In genomic region chrX:6744088-6744487, dm6 we compare ENCODE assay signal across 1 fruit fly cellular context.
A peak's percentile ranks its signal among the peaks of the same experiment; 100 is the strongest.
TF ChIP-seq lines count a peak whose summit lies in the region.

TSS of gene RpL17 (minus strand) at chrX:6744238.

TF ChIP-seq in whole organism, embryonic, 481 proteins besides CTCF, POLR2A, EP300 and RAD21 (continued from another document and continues in another):
- peak; percentile 83 for TF ChIP-seq CG12071 (GFP tag; optimal IDR thresholded peaks at IDR 0.05; lab: Kevin White, UChicago)
- no peak for TF ChIP-seq h (optimal IDR thresholded peaks at IDR 0.05; lab: Kevin White, UChicago)
- peak; percentile 62; the same call in 1 of the 2 replicates for TF ChIP-seq CG1024 (GFP tag; IDR thresholded peaks at IDR 0.05; lab: Robert Waterston, UW)
- peak; percentile 44 for TF ChIP-seq Ssrp (tag; optimal IDR thresholded peaks at IDR 0.05; lab: Kevin White, UChicago)
- peak; percentile 74 for TF ChIP-seq nom (GFP tag; optimal IDR thresholded peaks at IDR 0.05; lab: Kevin White, UChicago)
- peak; percentile 81 for TF ChIP-seq mam (GFP tag; optimal IDR thresholded peaks at IDR 0.05; lab: Kevin White, UChicago)
- peak; percentile 65 for TF ChIP-seq E2f2 (GFP tag; IDR thresholded peaks at IDR 0.05; lab: Robert Waterston, UW)
- TF ChIP-seq caup (GFP tag; optimal IDR thresholded peaks at IDR 0.05; lab: Kevin White, UChicago; ENCODE audit: severe bottlenecking), result peak; percentile 95
- TF ChIP-seq Lpt (GFP tag; optimal IDR thresholded peaks at IDR 0.05; lab: Kevin White, UChicago), result no peak
- peak; percentile 74 for TF ChIP-seq CG15011 (GFP tag; optimal IDR thresholded peaks at IDR 0.05; lab: Kevin White, UChicago)
- TF ChIP-seq al (GFP tag; IDR thresholded peaks at IDR 0.05; lab: Robert Waterston, UW), result peak; percentile 42; the same call in 1 of the 2 replicates
- TF ChIP-seq BEAF-32 (GFP tag; optimal IDR thresholded peaks at IDR 0.05; lab: Kevin White, UChicago), result peak; percentile 55
- TF ChIP-seq CG2202 (tag; optimal IDR thresholded peaks at IDR 0.05; lab: Kevin White, UChicago), result peak; percentile 77
- TF ChIP-seq sens (GFP tag; lab: Kevin White, UChicago), result peak; percentile 96
- TF ChIP-seq sob (GFP tag; IDR thresholded peaks at IDR 0.05; lab: Robert Waterston, UW), result peak; percentile 93
- peak; percentile 68; the same call in 1 of the 2 replicates for TF ChIP-seq sens-2 (GFP tag; IDR thresholded peaks at IDR 0.05; lab: Robert Waterston, UW)
- TF ChIP-seq fru (optimal IDR thresholded peaks at IDR 0.05; lab: Kevin White, UChicago), result no peak
- TF ChIP-seq CG14050 (GFP tag; IDR thresholded peaks at IDR 0.05; lab: Robert Waterston, UW), result peak; percentile 69; the same call in 2 of the 3 replicates
- TF ChIP-seq CG3281 (GFP tag; optimal IDR thresholded peaks at IDR 0.05; lab: Kevin White, UChicago), result peak; percentile 82
- TF ChIP-seq crol (GFP tag; IDR thresholded peaks at IDR 0.05; lab: Robert Waterston, UW), result no peak
- TF ChIP-seq stwl (tag; optimal IDR thresholded peaks at IDR 0.05; lab: Kevin White, UChicago), result peak; percentile 28
- TF ChIP-seq CG12299 (tag; optimal IDR thresholded peaks at IDR 0.05; lab: Kevin White, UChicago), result peak; percentile 80
- TF ChIP-seq Chrac-16 (GFP tag; optimal IDR thresholded peaks at IDR 0.05; lab: Kevin White, UChicago), result peak; percentile 57
- peak; percentile 70; the same call in 2 of the 3 replicates for TF ChIP-seq z (GFP tag; IDR thresholded peaks at IDR 0.05; lab: Robert Waterston, UW)
- peak; percentile 68 for TF ChIP-seq gem (tag; optimal IDR thresholded peaks at IDR 0.05; lab: Kevin White, UChicago)
- TF ChIP-seq CG1233 (GFP tag; optimal IDR thresholded peaks at IDR 0.05; lab: Kevin White, UChicago), result peak; percentile 77
- peak; percentile 78 for TF ChIP-seq CG8944 (GFP tag; optimal IDR thresholded peaks at IDR 0.05; lab: Kevin White, UChicago)
- peak; percentile 93 for TF ChIP-seq chm (GFP tag; IDR thresholded peaks at IDR 0.05; lab: Robert Waterston, UW)
- TF ChIP-seq CG2199 (GFP tag; IDR thresholded peaks at IDR 0.05; lab: Robert Waterston, UW), result peak; percentile 58; the same call in 1 of the 3 replicates
- peak; percentile 65 for TF ChIP-seq CG7556 (GFP tag; optimal IDR thresholded peaks at IDR 0.05; lab: Kevin White, UChicago)
- peak; percentile 83 for TF ChIP-seq Aef1 (GFP tag; IDR thresholded peaks at IDR 0.05; lab: Robert Waterston, UW)
- TF ChIP-seq so (GFP tag; IDR thresholded peaks at IDR 0.05; lab: Robert Waterston, UW), result peak; percentile 86
- TF ChIP-seq tna (GFP tag; IDR thresholded peaks at IDR 0.05; lab: Robert Waterston, UW; ENCODE audit: partially characterized antibody), result no peak
- TF ChIP-seq insv (GFP tag; optimal IDR thresholded peaks at IDR 0.05; lab: Kevin White, UChicago), result peak in 1 of 2 experiments; percentile 75
- TF ChIP-seq D (optimal IDR thresholded peaks at IDR 0.05; lab: Kevin White, UChicago), result peak; percentile 17
- peak; percentile 54 for TF ChIP-seq D (GFP tag; optimal IDR thresholded peaks at IDR 0.05; lab: Kevin White, UChicago)
- TF ChIP-seq Ptx1 (GFP tag; IDR thresholded peaks at IDR 0.05; lab: Robert Waterston, UW), result peak; percentile 77
- peak; percentile 93 for TF ChIP-seq dm (GFP tag; optimal IDR thresholded peaks at IDR 0.05; lab: Kevin White, UChicago)
- TF ChIP-seq Dfd (GFP tag; optimal IDR thresholded peaks at IDR 0.05; lab: Kevin White, UChicago), result no peak
- peak; percentile 84 for TF ChIP-seq CG10431 (GFP tag; optimal IDR thresholded peaks at IDR 0.05; lab: Kevin White, UChicago)
- TF ChIP-seq CG11247 (GFP tag; IDR thresholded peaks at IDR 0.05; lab: Robert Waterston, UW), result peak; percentile 86
- TF ChIP-seq fd64A (GFP tag; optimal IDR thresholded peaks at IDR 0.05; lab: Kevin White, UChicago), result peak; percentile 81
- peak; percentile 86 for TF ChIP-seq HmgZ (tag; optimal IDR thresholded peaks at IDR 0.05; lab: Kevin White, UChicago)
- peak; percentile 81 for TF ChIP-seq CG9817 (tag; optimal IDR thresholded peaks at IDR 0.05; lab: Kevin White, UChicago)
- peak; percentile 51 for TF ChIP-seq CG8924 (tag; optimal IDR thresholded peaks at IDR 0.05; lab: Kevin White, UChicago)
- peak; percentile 51 for TF ChIP-seq psq (GFP tag; optimal IDR thresholded peaks at IDR 0.05; lab: Kevin White, UChicago)
- TF ChIP-seq CG14014 (GFP tag; IDR thresholded peaks at IDR 0.05; lab: Robert Waterston, UW), result peak; percentile 81
- TF ChIP-seq gsb-n (tag; optimal IDR thresholded peaks at IDR 0.05; lab: Kevin White, UChicago), result peak; percentile 76
- peak; percentile 85 for TF ChIP-seq Camta (GFP tag; optimal IDR thresholded peaks at IDR 0.05; lab: Kevin White, UChicago)
- TF ChIP-seq CG11093 (GFP tag; IDR thresholded peaks at IDR 0.05; lab: Robert Waterston, UW), result 0 out of 3 replicates have a peak, but pooled peaks have one; percentile 17
- TF ChIP-seq CG31224 (GFP tag; IDR thresholded peaks at IDR 0.05; lab: Robert Waterston, UW), result peak; percentile 77
- no peak for TF ChIP-seq nerfin-2 (GFP tag; IDR thresholded peaks at IDR 0.05; lab: Robert Waterston, UW; ENCODE audit: partially characterized antibody)
- peak; percentile 78 for TF ChIP-seq CG34422 (GFP tag; IDR thresholded peaks at IDR 0.05; lab: Robert Waterston, UW)
- peak; percentile 83 for TF ChIP-seq CG9797 (GFP tag; optimal IDR thresholded peaks at IDR 0.05; lab: Kevin White, UChicago)
- peak; percentile 65 for TF ChIP-seq CG43689 (GFP tag; IDR thresholded peaks at IDR 0.05; lab: Robert Waterston, UW)
- TF ChIP-seq cas (GFP tag; IDR thresholded peaks at IDR 0.05; lab: Robert Waterston, UW), result peak; percentile 56; the same call in 1 of the 2 replicates
- TF ChIP-seq NfI (GFP tag; optimal IDR thresholded peaks at IDR 0.05; lab: Kevin White, UChicago), result peak; percentile 93
- TF ChIP-seq CG7745 (tag; optimal IDR thresholded peaks at IDR 0.05; lab: Kevin White, UChicago), result peak; percentile 33
- peak; percentile 49 for TF ChIP-seq jing (GFP tag; optimal IDR thresholded peaks at IDR 0.05; lab: Kevin White, UChicago)
- peak; percentile 99 for TF ChIP-seq Med (GFP tag; lab: Kevin White, UChicago)
- TF ChIP-seq CG12391 (tag; optimal IDR thresholded peaks at IDR 0.05; lab: Kevin White, UChicago), result peak; percentile 82
- TF ChIP-seq trem (tag; optimal IDR thresholded peaks at IDR 0.05; lab: Kevin White, UChicago), result peak; percentile 13
- no peak for TF ChIP-seq yki (optimal IDR thresholded peaks at IDR 0.05; lab: Kevin White, UChicago)
- TF ChIP-seq gce (GFP tag; IDR thresholded peaks at IDR 0.05; lab: Robert Waterston, UW), result peak; percentile 92
- TF ChIP-seq CG3163 (GFP tag; optimal IDR thresholded peaks at IDR 0.05; lab: Kevin White, UChicago), result peak; percentile 67
- TF ChIP-seq CG18011 (GFP tag; optimal IDR thresholded peaks at IDR 0.05; lab: Kevin White, UChicago), result peak; percentile 80
- peak; percentile 94 for TF ChIP-seq CG17568 (GFP tag; optimal IDR thresholded peaks at IDR 0.05; lab: Kevin White, UChicago)
- peak; percentile 77 for TF ChIP-seq sug (tag; optimal IDR thresholded peaks at IDR 0.05; lab: Kevin White, UChicago)
- no peak for TF ChIP-seq corto (GFP tag; optimal IDR thresholded peaks at IDR 0.05; lab: Kevin White, UChicago)
- TF ChIP-seq TFAM (GFP tag; optimal IDR thresholded peaks at IDR 0.05; lab: Kevin White, UChicago), result peak; percentile 42
- TF ChIP-seq ham (GFP tag; IDR thresholded peaks at IDR 0.05; lab: Robert Waterston, UW), result no peak
- peak; percentile 73 for TF ChIP-seq emc (GFP tag; optimal IDR thresholded peaks at IDR 0.05; lab: Kevin White, UChicago)
- TF ChIP-seq trh (GFP tag; optimal IDR thresholded peaks at IDR 0.05; lab: Kevin White, UChicago), result peak; percentile 68
- peak; percentile 90 for TF ChIP-seq CG15514 (GFP tag; optimal IDR thresholded peaks at IDR 0.05; lab: Kevin White, UChicago)
- TF ChIP-seq maf-S (GFP tag; optimal IDR thresholded peaks at IDR 0.05; lab: Kevin White, UChicago), result peak; percentile 77
- TF ChIP-seq hb (GFP tag; IDR thresholded peaks at IDR 0.05; lab: Robert Waterston, UW; ENCODE audit: partially characterized antibody), result no peak
- peak; percentile 67 for TF ChIP-seq CG10959 (GFP tag; IDR thresholded peaks at IDR 0.05; lab: Robert Waterston, UW)
- TF ChIP-seq vnd (GFP tag; IDR thresholded peaks at IDR 0.05; lab: Robert Waterston, UW; ENCODE audit: partially characterized antibody), result no peak
- TF ChIP-seq D19B (GFP tag; optimal IDR thresholded peaks at IDR 0.05; lab: Kevin White, UChicago), result peak; percentile 39
- peak; percentile 61 for TF ChIP-seq CG5180 (GFP tag; optimal IDR thresholded peaks at IDR 0.05; lab: Kevin White, UChicago)
- peak; percentile 51; the same call in 2 of the 3 replicates for TF ChIP-seq CG11560 (tag; IDR thresholded peaks at IDR 0.05; lab: Robert Waterston, UW)
- TF ChIP-seq Hand (GFP tag; optimal IDR thresholded peaks at IDR 0.05; lab: Kevin White, UChicago), result peak; percentile 82
- peak; percentile 84 for TF ChIP-seq ATbp (GFP tag; optimal IDR thresholded peaks at IDR 0.05; lab: Kevin White, UChicago)
- TF ChIP-seq Hey (tag; optimal IDR thresholded peaks at IDR 0.05; lab: Kevin White, UChicago), result peak; percentile 86
- peak; percentile 82 for TF ChIP-seq lmd (GFP tag; IDR thresholded peaks at IDR 0.05; lab: Robert Waterston, UW)
- peak; percentile 46 for TF ChIP-seq CG10462 (GFP tag; optimal IDR thresholded peaks at IDR 0.05; lab: Kevin White, UChicago)
- peak; percentile 57 for TF ChIP-seq Max (GFP tag; optimal IDR thresholded peaks at IDR 0.05; lab: Kevin White, UChicago)
- TF ChIP-seq CG8290 (GFP tag; optimal IDR thresholded peaks at IDR 0.05; lab: Kevin White, UChicago), result peak; percentile 91
- peak; percentile 71 to 96 for TF ChIP-seq CG8290 (tag; optimal IDR thresholded peaks at IDR 0.05; lab: Kevin White, UChicago)
- peak; percentile 68 for TF ChIP-seq CG11695 (GFP tag; IDR thresholded peaks at IDR 0.05; lab: Robert Waterston, UW)
- peak; percentile 76 for TF ChIP-seq Bteb2 (GFP tag; optimal IDR thresholded peaks at IDR 0.05; lab: Kevin White, UChicago)
- TF ChIP-seq CG42726 (GFP tag; IDR thresholded peaks at IDR 0.05; lab: Robert Waterston, UW; ENCODE audit: partially characterized antibody), result peak; percentile 52; the same call in 1 of the 2 replicates
- peak; percentile 66 for TF ChIP-seq CG10274 (GFP tag; optimal IDR thresholded peaks at IDR 0.05; lab: Kevin White, UChicago)
- peak; percentile 85 for TF ChIP-seq fu2 (GFP tag; optimal IDR thresholded peaks at IDR 0.05; lab: Kevin White, UChicago)
- no peak for TF ChIP-seq bigmax (GFP tag; optimal IDR thresholded peaks at IDR 0.05; lab: Kevin White, UChicago)
- TF ChIP-seq CG3407 (GFP tag; optimal IDR thresholded peaks at IDR 0.05; lab: Kevin White, UChicago), result peak; percentile 88
- peak; percentile 57 for TF ChIP-seq nerfin-1 (tag; optimal IDR thresholded peaks at IDR 0.05; lab: Kevin White, UChicago)
- peak; percentile 71 for TF ChIP-seq sima (GFP tag; optimal IDR thresholded peaks at IDR 0.05; lab: Kevin White, UChicago)
- peak; percentile 60 for TF ChIP-seq CG9215 (GFP tag; IDR thresholded peaks at IDR 0.05; lab: Robert Waterston, UW)
- peak; percentile 93 for TF ChIP-seq CG33213 (GFP tag; optimal IDR thresholded peaks at IDR 0.05; lab: Kevin White, UChicago)
- no peak for TF ChIP-seq CG17612 (GFP tag; IDR thresholded peaks at IDR 0.05; lab: Robert Waterston, UW)
- peak; percentile 94 for TF ChIP-seq lab (GFP tag; optimal IDR thresholded peaks at IDR 0.05; lab: Kevin White, UChicago)
- peak; percentile 68; the same call in 2 of the 3 replicates for TF ChIP-seq C15 (GFP tag; IDR thresholded peaks at IDR 0.05; lab: Robert Waterston, UW)
- peak; percentile 70 for TF ChIP-seq bab2 (GFP tag; optimal IDR thresholded peaks at IDR 0.05; lab: Kevin White, UChicago)
- peak; percentile 81 to 85 for TF ChIP-seq chif (GFP tag; optimal IDR thresholded peaks at IDR 0.05; lab: Kevin White, UChicago)
- TF ChIP-seq CG6175 (GFP tag; IDR thresholded peaks at IDR 0.05; lab: Robert Waterston, UW), result peak; percentile 81; the same call in 2 of the 3 replicates
- peak; percentile 78 for TF ChIP-seq CG15269 (tag; optimal IDR thresholded peaks at IDR 0.05; lab: Kevin White, UChicago)
- TF ChIP-seq shn (GFP tag; optimal IDR thresholded peaks at IDR 0.05; lab: Kevin White, UChicago), result peak; percentile 88
- peak; percentile 42 for TF ChIP-seq CG18262 (tag; optimal IDR thresholded peaks at IDR 0.05; lab: Kevin White, UChicago)
- TF ChIP-seq hkb (optimal IDR thresholded peaks at IDR 0.05; lab: Kevin White, UChicago), result peak; percentile 79
- peak; percentile 85 for TF ChIP-seq hkb (GFP tag; IDR thresholded peaks at IDR 0.05; lab: Robert Waterston, UW)
- peak; percentile 73 for TF ChIP-seq btn (GFP tag; optimal IDR thresholded peaks at IDR 0.05; lab: Kevin White, UChicago)
- peak; percentile 86 for TF ChIP-seq CG6854 (GFP tag; optimal IDR thresholded peaks at IDR 0.05; lab: Kevin White, UChicago)
- peak; percentile 51; the same call in 1 of the 2 replicates for TF ChIP-seq CG4730 (GFP tag; IDR thresholded peaks at IDR 0.05; lab: Robert Waterston, UW)
- TF ChIP-seq CG8478 (optimal IDR thresholded peaks at IDR 0.05; lab: Kevin White, UChicago), result no peak
- TF ChIP-seq pan (optimal IDR thresholded peaks at IDR 0.05; lab: Kevin White, UChicago), result no peak
- TF ChIP-seq pan (GFP tag; optimal IDR thresholded peaks at IDR 0.05 in 1 of 2, IDR thresholded peaks at IDR 0.05 in 1 of 2), result peak in 1 of 2 experiments; percentile 81
- TF ChIP-seq CG4282 (GFP tag; optimal IDR thresholded peaks at IDR 0.05; lab: Kevin White, UChicago), result peak; percentile 86
- TF ChIP-seq tgo (GFP tag; IDR thresholded peaks at IDR 0.05; lab: Robert Waterston, UW), result peak; percentile 78
- peak; percentile 87 for TF ChIP-seq org-1 (GFP tag; optimal IDR thresholded peaks at IDR 0.05; lab: Kevin White, UChicago)
- peak; percentile 36; the same call in 1 of the 2 replicates for TF ChIP-seq CG13287 (GFP tag; IDR thresholded peaks at IDR 0.05; lab: Robert Waterston, UW; ENCODE audit: partially characterized antibody)
- peak; percentile 75 for TF ChIP-seq CG18764 (GFP tag; optimal IDR thresholded peaks at IDR 0.05; lab: Kevin White, UChicago)
- no peak for TF ChIP-seq ro (GFP tag; IDR thresholded peaks at IDR 0.05; lab: Robert Waterston, UW)
- peak; percentile 55 for TF ChIP-seq Sox102F (GFP tag; optimal IDR thresholded peaks at IDR 0.05; lab: Kevin White, UChicago)
- TF ChIP-seq CG15073 (GFP tag; optimal IDR thresholded peaks at IDR 0.05; lab: Kevin White, UChicago), result no peak
- TF ChIP-seq Pdp1 (GFP tag; optimal IDR thresholded peaks at IDR 0.05; lab: Kevin White, UChicago), result peak; percentile 67 to 79
- peak; percentile 12 for TF ChIP-seq CG10565 (GFP tag; optimal IDR thresholded peaks at IDR 0.05; lab: Kevin White, UChicago)
- peak in 1 of 2 experiments; percentile 57 for TF ChIP-seq crp (GFP tag; optimal IDR thresholded peaks at IDR 0.05; lab: Kevin White, UChicago)
- peak; percentile 13 for TF ChIP-seq CG5245 (GFP tag; optimal IDR thresholded peaks at IDR 0.05; lab: Kevin White, UChicago)
